Fruit fly (Drosophila melanogaster) whole organism, wandering third instar larva: Measurements from ENCODE around the gene Gug.

Experiments used
- Sp1 ChIP-seq: fragments of 200-800 bp; sonication (Bioruptor generic); optimal IDR thresholded peaks from 3 replicates; lab custom pipeline; 2019; ENCODE audit warnings: missing biosample characterization, mild to moderate bottlenecking, missing genetic modification characterization, moderate library complexity
- pan ChIP-seq: fragments of >200 bp; optimal IDR thresholded peaks from 2 replicates; lab custom pipeline; 2017

DNA sequence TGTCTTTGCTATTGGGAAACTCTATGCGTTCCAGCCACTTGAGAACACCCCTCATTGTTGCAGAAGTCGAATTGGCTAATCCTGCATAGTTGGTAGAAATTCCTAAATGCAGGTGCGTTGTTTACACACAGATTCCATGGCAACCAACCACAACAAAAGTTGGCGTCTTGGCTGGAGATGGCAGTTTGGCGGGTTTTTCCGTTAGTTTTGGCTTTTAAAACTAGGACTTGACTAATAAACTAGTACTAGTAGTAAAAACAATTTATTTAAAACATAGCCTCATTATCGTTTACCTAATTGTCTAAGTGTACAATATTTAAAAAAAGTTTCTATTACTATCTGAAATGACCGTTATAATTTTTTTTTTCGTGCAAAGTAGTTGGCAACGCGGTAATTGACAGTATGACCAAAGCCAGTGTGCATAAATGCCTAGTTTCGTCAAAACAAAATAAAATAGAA is 38.3 kb upstream of the Gug start, which contains the start of gene Exo70:
- TF ChIP-seq pan (lab: Kevin White, UChicago) (no peak), Sp1 (GFP tag; lab: Kevin White, UChicago) (no peak)
